Worm (Caenorhabditis elegans) whole organism, midembryonic: ENCODE measurements around the gene kup-1.

Experiments
- T22C8.4 ChIP-seq: fragments of 200-800 bp; sonication (Bioruptor generic); IDR thresholded peaks from 2 replicates; pipeline ENCODE4 v1.3.6; 2022; ENCODE audit warnings: missing genetic modification characterization, missing compliant biosample characterization
- cog-1 ChIP-seq: sonication (generic microtip); optimal IDR thresholded peaks from 2 replicates; lab custom pipeline; 2016; ENCODE audit warnings: missing genetic modification characterization, missing compliant biosample characterization
- med-1 ChIP-seq: sonication (generic microtip); optimal IDR thresholded peaks from 2 replicates; lab custom pipeline; 2017; ENCODE audit warnings: missing genetic modification characterization, mild to moderate bottlenecking, missing compliant biosample characterization, antibody characterized with exemption, missing genetic modification reagents; ENCODE audit not compliant: insufficient read depth
- ztf-23 ChIP-seq: fragments of 200-800 bp; sonication (Bioruptor generic); IDR thresholded peaks from 2 replicates; pipeline ENCODE4 v1.3.6; 2022; ENCODE audit warnings: missing genetic modification reagents, missing genetic modification characterization, missing compliant biosample characterization

DNA sequence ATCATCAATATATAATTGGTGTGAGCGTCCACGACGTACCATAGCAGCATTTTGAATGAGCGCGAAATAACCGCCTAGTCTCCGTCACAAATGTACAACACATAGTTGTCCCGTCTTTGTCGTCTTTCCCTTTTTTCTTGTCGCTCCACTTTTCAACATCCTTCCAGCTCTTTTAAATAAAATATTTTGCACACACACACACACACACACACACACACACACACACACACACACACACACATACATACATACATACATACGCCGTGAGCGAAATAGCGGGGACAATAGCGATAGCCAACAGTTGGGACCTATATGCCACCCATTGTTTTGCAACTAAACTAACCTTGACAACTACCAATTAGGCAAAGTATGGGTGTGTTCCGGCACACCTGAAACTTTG, 2.4 kb downstream of the kup-1 start:
- TF ChIP-seq T22C8.4 (no peak), ztf-23 (GFP tag; lab: Robert Waterston, UW) (no peak), cog-1 (tag; lab: Kevin White, UChicago) (no peak), med-1 (GFP tag; lab: Kevin White, UChicago) (no peak)
